Fruit fly (Drosophila melanogaster) whole organism, wandering third instar larva: ENCODE measurements around the gene dmrt93B.

ENCODE experiments used
- Abd-B ChIP-seq: fragments of >200 bp; optimal IDR thresholded peaks from 2 replicates; lab custom pipeline; 2017; ENCODE audit warnings: missing biosample characterization, missing genetic modification characterization
- CG32264 ChIP-seq: fragments of 200-800 bp; sonication (Bioruptor generic); optimal IDR thresholded peaks from 2 replicates; lab custom pipeline; 2016; ENCODE audit warnings: missing biosample characterization, missing genetic modification characterization
- CG9705 ChIP-seq: fragments of 200-800 bp; sonication (Bioruptor generic); optimal IDR thresholded peaks from 2 replicates; lab custom pipeline; 2018; ENCODE audit warnings: missing biosample characterization, mild to moderate bottlenecking, missing genetic modification characterization
- CrebA ChIP-seq: fragments of 200-800 bp; sonication (Bioruptor generic); optimal IDR thresholded peaks from 2 replicates; lab custom pipeline; 2016; ENCODE audit warnings: missing biosample characterization, mild to moderate bottlenecking, missing genetic modification characterization, borderline replicate concordance
- GATAd ChIP-seq: sonication (Bioruptor generic); optimal IDR thresholded peaks from 2 replicates; lab custom pipeline; 2016; ENCODE audit warnings: missing biosample characterization, missing genetic modification characterization
- HLH106 ChIP-seq: fragments of 200-800 bp; optimal IDR thresholded peaks from 3 replicates; lab custom pipeline; 2019; ENCODE audit warnings: missing biosample characterization, mild to moderate bottlenecking, missing genetic modification characterization, moderate library complexity
- Hnf4 ChIP-seq: fragments of 200-800 bp; sonication (Bioruptor generic); optimal IDR thresholded peaks from 2 replicates; lab custom pipeline; 2016; ENCODE audit warnings: missing biosample characterization, mild to moderate bottlenecking, missing genetic modification characterization
- Hr78 ChIP-seq: fragments of >200 bp; optimal IDR thresholded peaks from 2 replicates; lab custom pipeline; 2017; ENCODE audit warnings: missing biosample characterization, missing genetic modification characterization
- Hr83 ChIP-seq: fragments of 200-300 bp; sonication (Bioruptor generic); optimal IDR thresholded peaks from 2 replicates; lab custom pipeline; 2016; ENCODE audit warnings: missing biosample characterization, mild to moderate bottlenecking, missing genetic modification characterization, moderate library complexity; ENCODE audit not compliant: poor library complexity, severe bottlenecking
- Jra ChIP-seq: sonication (Bioruptor generic); optimal IDR thresholded peaks from 2 replicates; lab custom pipeline; 2016; ENCODE audit warnings: missing biosample characterization, missing genetic modification characterization
- Myc ChIP-seq: fragments of >200 bp; optimal IDR thresholded peaks from 2 replicates; lab custom pipeline; 2017
- N ChIP-seq: fragments of >200 bp; optimal IDR thresholded peaks from 2 replicates; lab custom pipeline; 2018; ENCODE audit warnings: missing biosample characterization, missing external identifiers, missing genetic modification characterization
- OdsH ChIP-seq: fragments of 200-800 bp; sonication (Bioruptor generic); optimal IDR thresholded peaks from 2 replicates; lab custom pipeline; 2016; ENCODE audit warnings: missing biosample characterization, mild to moderate bottlenecking, missing genetic modification characterization
- Rel ChIP-seq, 2 experiments: fragments of 200-800 bp; sonication (Bioruptor generic) in 1 of 2; optimal IDR thresholded peaks; 2 replicates in 1 of 2; 3 replicates in 1 of 2; lab custom pipeline; 2016 to 2019; ENCODE audit warnings: mild to moderate bottlenecking in 2 of 2, missing biosample characterization in 2 of 2, missing genetic modification characterization in 2 of 2, moderate library complexity in 1 of 2
- Sp1 ChIP-seq: fragments of 200-800 bp; sonication (Bioruptor generic); optimal IDR thresholded peaks from 3 replicates; lab custom pipeline; 2019; ENCODE audit warnings: missing biosample characterization, mild to moderate bottlenecking, missing genetic modification characterization, moderate library complexity
- Vsx2 ChIP-seq: fragments of 200-300, 225-300 bp; sonication (Bioruptor generic); optimal IDR thresholded peaks from 2 replicates; lab custom pipeline; 2018; ENCODE audit warnings: missing biosample characterization, missing genetic modification characterization; ENCODE audit not compliant: partially characterized antibody
- br ChIP-seq: fragments of 200-800 bp; sonication (Bioruptor generic); optimal IDR thresholded peaks from 2 replicates; lab custom pipeline; 2016; ENCODE audit warnings: missing biosample characterization, missing genetic modification characterization
- brk ChIP-seq: fragments of 200-800 bp; sonication (Bioruptor generic); optimal IDR thresholded peaks from 2 replicates; lab custom pipeline; 2016; ENCODE audit warnings: missing biosample characterization, mild to moderate bottlenecking, missing genetic modification characterization
- dl ChIP-seq, 2 experiments: fragments of 175-275, 200-275 bp in 1 of 2; fragments of 200-275 bp in 1 of 2; sonication (Bioruptor generic); optimal IDR thresholded peaks; lab custom pipeline; 2018; ENCODE audit warnings: mild to moderate bottlenecking in 2 of 2, missing biosample characterization in 2 of 2, missing genetic modification characterization in 2 of 2, moderate library complexity in 2 of 2; ENCODE audit not compliant: partially characterized antibody in 2 of 2, insufficient read depth in 1 of 2
- dsf ChIP-seq: sonication (Bioruptor generic); optimal IDR thresholded peaks from 2 replicates; lab custom pipeline; 2016; ENCODE audit warnings: missing biosample characterization, missing genetic modification characterization, borderline replicate concordance
- ey ChIP-seq: fragments of 200-800 bp; sonication (Bioruptor generic); optimal IDR thresholded peaks from 2 replicates; lab custom pipeline; 2016; ENCODE audit warnings: missing biosample characterization, missing genetic modification characterization
- foxo ChIP-seq, 2 experiments: fragments of 200-800 bp; sonication (Bioruptor generic); optimal IDR thresholded peaks; 2 replicates in 1 of 2; 3 replicates in 1 of 2; lab custom pipeline; 2016 to 2017; ENCODE audit warnings: missing biosample characterization in 2 of 2, missing genetic modification characterization in 2 of 2
- fru ChIP-seq: fragments of 200-800 bp; sonication (Bioruptor generic); optimal IDR thresholded peaks from 3 replicates; lab custom pipeline; 2016; ENCODE audit warnings: missing biosample characterization, mild to moderate bottlenecking, missing genetic modification characterization
- h ChIP-seq: fragments of 200-800 bp; sonication (Bioruptor generic); optimal IDR thresholded peaks from 3 replicates; lab custom pipeline; 2016; ENCODE audit warnings: missing biosample characterization, mild to moderate bottlenecking, missing genetic modification characterization
- jim ChIP-seq: fragments of 175-275, 200-325 bp; sonication (Bioruptor generic); optimal IDR thresholded peaks from 2 replicates; lab custom pipeline; 2016; ENCODE audit warnings: missing biosample characterization, mild to moderate bottlenecking, missing genetic modification characterization
- lola ChIP-seq: fragments of >200 bp; optimal IDR thresholded peaks from 2 replicates; lab custom pipeline; 2017; ENCODE audit warnings: missing biosample characterization, missing genetic modification characterization
- pan ChIP-seq: fragments of >200 bp; optimal IDR thresholded peaks from 2 replicates; lab custom pipeline; 2017
- psq ChIP-seq: fragments of 200-800 bp; sonication (Bioruptor generic); optimal IDR thresholded peaks from 3 replicates; lab custom pipeline; 2017; ENCODE audit warnings: missing biosample characterization, mild to moderate bottlenecking, missing genetic modification characterization, moderate library complexity
- rgr ChIP-seq: fragments of 200-800 bp; sonication (Bioruptor generic); optimal IDR thresholded peaks from 3 replicates; lab custom pipeline; 2016; ENCODE audit warnings: missing biosample characterization, mild to moderate bottlenecking, missing genetic modification characterization
- sv ChIP-seq: fragments of 200-800 bp; sonication (Bioruptor generic); optimal IDR thresholded peaks from 3 replicates; lab custom pipeline; 2016; ENCODE audit warnings: missing biosample characterization, missing genetic modification characterization
- tai ChIP-seq: sonication (Bioruptor generic); optimal IDR thresholded peaks from 2 replicates; lab custom pipeline; 2016; ENCODE audit warnings: missing biosample characterization, missing genetic modification characterization
- usp ChIP-seq: fragments of >200 bp; optimal IDR thresholded peaks from 2 replicates; lab custom pipeline; 2017; ENCODE audit warnings: missing biosample characterization, missing genetic modification characterization
- woc ChIP-seq: sonication (Bioruptor generic); optimal IDR thresholded peaks from 2 replicates; lab custom pipeline; 2016; ENCODE audit warnings: missing biosample characterization, mild to moderate bottlenecking, missing genetic modification characterization

Gene dmrt93B

dm6 chr3R:21045742-21046141 lies 28.1 kb upstream of the dmrt93B start, which contains the start of gene CG31189:
TSS of gene CG31189 (minus strand) at chr3R:21045842.
- no peak for TF ChIP-seq foxo (GFP tag; optimal IDR thresholded peaks at IDR 0.05; lab: Kevin White, UChicago)
- TF ChIP-seq rgr: no peak
- no peak for TF ChIP-seq dsf
- TF ChIP-seq Vsx2 (GFP tag; lab: Kevin White, UChicago): no peak
- no peak for TF ChIP-seq HLH106 (tag; lab: Kevin White, UChicago)
- no peak for TF ChIP-seq GATAd (GFP tag; lab: Kevin White, UChicago)
- TF ChIP-seq dl (GFP tag; optimal IDR thresholded peaks at IDR 0.05; lab: Kevin White, UChicago; ENCODE audit: insufficient read depth in 1 of 2, partially characterized antibody in 2 of 2): no peak
- TF ChIP-seq jim: no peak
- no peak for TF ChIP-seq h
- no peak for TF ChIP-seq brk (GFP tag; lab: Kevin White, UChicago)
- no peak for TF ChIP-seq woc
- no peak for TF ChIP-seq CrebA
- no peak for TF ChIP-seq Jra (GFP tag; lab: Kevin White, UChicago)
- no peak for TF ChIP-seq sv (GFP tag; lab: Kevin White, UChicago)
- TF ChIP-seq psq: no peak
- TF ChIP-seq CG9705 (GFP tag; lab: Kevin White, UChicago): no peak
- no peak for TF ChIP-seq ey (GFP tag; lab: Kevin White, UChicago)

- TF ChIP-seq N (GFP tag; lab: Kevin White, UChicago) (no peak), dl (GFP tag; optimal IDR thresholded peaks at IDR 0.05; lab: Kevin White, UChicago; ENCODE audit: insufficient read depth in 1 of 2, partially characterized antibody in 2 of 2) (no peak), usp (GFP tag; lab: Kevin White, UChicago) (no peak), Rel (GFP tag; optimal IDR thresholded peaks at IDR 0.05; lab: Kevin White, UChicago) (no peak), Rel (tag; optimal IDR thresholded peaks at IDR 0.05; lab: Kevin White, UChicago) (no peak), lola (GFP tag; lab: Kevin White, UChicago) (no peak), brk (GFP tag; lab: Kevin White, UChicago) (no peak), woc (no peak), foxo (GFP tag; optimal IDR thresholded peaks at IDR 0.05; lab: Kevin White, UChicago) (no peak), br (GFP tag; lab: Kevin White, UChicago) (no peak), tai (GFP tag; lab: Kevin White, UChicago) (no peak), rgr (no peak), Abd-B (no peak), pan (lab: Kevin White, UChicago) (no peak), CrebA (no peak), fru (no peak), jim (no peak), sv (GFP tag; lab: Kevin White, UChicago) (no peak), Myc (lab: Kevin White, UChicago) (no peak), OdsH (no peak), Hr83 (GFP tag; lab: Kevin White, UChicago) (no peak)
- TF ChIP-seq, all 38 proteins: peak for 0
Measured at dm6 chr3R:21046927-21047326, 26.9 kb upstream of the dmrt93B start, which contains the start of gene CG31207. TSS of gene CG31207 (minus strand) at chr3R:21047027.

- TF ChIP-seq dl (GFP tag; optimal IDR thresholded peaks at IDR 0.05; lab: Kevin White, UChicago; ENCODE audit: insufficient read depth in 1 of 2, partially characterized antibody in 2 of 2) (no peak), Sp1 (GFP tag; lab: Kevin White, UChicago) (no peak), CrebA (no peak), Hr78 (GFP tag; lab: Kevin White, UChicago) (no peak), CG32264 (no peak), jim (no peak), dsf (no peak), brk (GFP tag; lab: Kevin White, UChicago) (no peak), lola (GFP tag; lab: Kevin White, UChicago) (no peak), rgr (no peak), psq (no peak), br (GFP tag; lab: Kevin White, UChicago) (no peak), Jra (GFP tag; lab: Kevin White, UChicago) (no peak), Vsx2 (GFP tag; lab: Kevin White, UChicago) (no peak), Abd-B (no peak)
Measured at dm6 chr3R:21048729-21049128, 25.1 kb upstream of the dmrt93B start, which contains the start of gene CG7079. TSS of gene CG7079 (minus strand) at chr3R:21048829.

dm6 chr3R:21050875-21051274 lies 22.9 kb upstream of the dmrt93B start, which contains the start of gene Jhbp15:
TSS of gene Jhbp15 (minus strand) at chr3R:21050975.
- TF ChIP-seq Rel (GFP tag; optimal IDR thresholded peaks at IDR 0.05; lab: Kevin White, UChicago) (no peak), Rel (tag; optimal IDR thresholded peaks at IDR 0.05; lab: Kevin White, UChicago) (no peak), Vsx2 (GFP tag; lab: Kevin White, UChicago) (no peak), Jra (GFP tag; lab: Kevin White, UChicago) (no peak), psq (no peak), Sp1 (GFP tag; lab: Kevin White, UChicago) (no peak), sv (GFP tag; lab: Kevin White, UChicago) (no peak), HLH106 (tag; lab: Kevin White, UChicago) (no peak), Hnf4 (GFP tag; lab: Kevin White, UChicago) (no peak), dsf (no peak), GATAd (GFP tag; lab: Kevin White, UChicago) (no peak), Myc (lab: Kevin White, UChicago) (no peak), h (no peak), Hr78 (GFP tag; lab: Kevin White, UChicago) (no peak), Hr83 (GFP tag; lab: Kevin White, UChicago) (no peak)
